Worm (Caenorhabditis elegans) whole organism, late embryonic: Measurements from ENCODE around the gene C56C10.9.

Experiments
- Y22D7AL.16 ChIP-seq: sonication (generic microtip); optimal IDR thresholded peaks from 2 replicates; lab custom pipeline; 2016; ENCODE audit warnings: missing genetic modification characterization, missing compliant biosample characterization
- ceh-14 ChIP-seq: sonication (generic microtip); optimal IDR thresholded peaks from 2 replicates; lab custom pipeline; 2016; ENCODE audit warnings: missing genotype, missing genetic modification characterization, missing compliant biosample characterization
- ceh-19 ChIP-seq: fragments of 200-800 bp; sonication (Bioruptor generic); optimal IDR thresholded peaks from 2 replicates; lab custom pipeline; 2018; ENCODE audit warnings: mild to moderate bottlenecking, missing genetic modification characterization, missing compliant biosample characterization
- ceh-2 ChIP-seq: sonication (generic microtip); optimal IDR thresholded peaks from 2 replicates; lab custom pipeline; 2016; ENCODE audit warnings: missing genotype, missing genetic modification characterization, missing compliant biosample characterization
- ceh-24 ChIP-seq: sonication (generic microtip); optimal IDR thresholded peaks from 2 replicates; lab custom pipeline; 2016; ENCODE audit warnings: mild to moderate bottlenecking, missing genetic modification characterization, missing compliant biosample characterization
- ceh-31 ChIP-seq: sonication (generic microtip); optimal IDR thresholded peaks from 2 replicates; lab custom pipeline; 2016; ENCODE audit warnings: missing genetic modification characterization, missing compliant biosample characterization
- ceh-48 ChIP-seq: sonication (generic microtip); optimal IDR thresholded peaks from 2 replicates; lab custom pipeline; 2016; ENCODE audit warnings: missing genetic modification characterization, inconsistent platforms, missing compliant biosample characterization
- ceh-9 ChIP-seq: sonication (generic microtip); optimal IDR thresholded peaks from 2 replicates; lab custom pipeline; 2016; ENCODE audit warnings: mild to moderate bottlenecking, missing genetic modification characterization, inconsistent platforms, missing compliant biosample characterization
- elt-2 ChIP-seq: sonication (generic microtip); optimal IDR thresholded peaks from 2 replicates; lab custom pipeline; 2016; ENCODE audit warnings: missing genetic modification reagents, missing genetic modification characterization, missing compliant biosample characterization
- elt-4 ChIP-seq: sonication (generic microtip); optimal IDR thresholded peaks from 2 replicates; lab custom pipeline; 2016; ENCODE audit warnings: missing genetic modification characterization, missing compliant biosample characterization
- eyg-1 ChIP-seq: sonication (generic microtip); optimal IDR thresholded peaks from 2 replicates; lab custom pipeline; 2016; ENCODE audit warnings: missing genotype, missing genetic modification characterization, missing compliant biosample characterization
- fax-1 ChIP-seq: sonication (generic microtip); optimal IDR thresholded peaks from 2 replicates; lab custom pipeline; 2016; ENCODE audit warnings: missing genotype, missing genetic modification characterization, missing compliant biosample characterization
- hlh-13 ChIP-seq: fragments of 200-800 bp; sonication (Bioruptor generic); optimal IDR thresholded peaks from 2 replicates; lab custom pipeline; 2018; ENCODE audit warnings: mild to moderate bottlenecking, missing genetic modification characterization, missing compliant biosample characterization
- hlh-15 ChIP-seq: sonication (generic microtip); optimal IDR thresholded peaks from 2 replicates; lab custom pipeline; 2016; ENCODE audit warnings: missing genetic modification characterization, missing compliant biosample characterization
- hlh-30 ChIP-seq: sonication (generic microtip); optimal IDR thresholded peaks from 2 replicates; lab custom pipeline; 2017; ENCODE audit warnings: antibody characterized with exemption, missing genetic modification characterization, missing compliant biosample characterization; ENCODE audit not compliant: insufficient read depth
- nfya-1 ChIP-seq: sonication (generic microtip); optimal IDR thresholded peaks from 2 replicates; lab custom pipeline; 2017; ENCODE audit warnings: missing genetic modification characterization, mild to moderate bottlenecking, missing compliant biosample characterization, antibody characterized with exemption, moderate library complexity
- nhr-232 ChIP-seq: sonication (generic microtip); optimal IDR thresholded peaks from 2 replicates; lab custom pipeline; 2016; ENCODE audit warnings: missing genetic modification characterization, missing compliant biosample characterization
- npax-4 ChIP-seq: sonication (generic microtip); optimal IDR thresholded peaks from 2 replicates; lab custom pipeline; 2016; ENCODE audit warnings: missing genetic modification characterization, missing compliant biosample characterization
- odd-2 ChIP-seq: sonication (generic microtip); optimal IDR thresholded peaks from 2 replicates; lab custom pipeline; 2017; ENCODE audit warnings: antibody characterized with exemption, mild to moderate bottlenecking, missing genetic modification characterization, missing compliant biosample characterization
- pag-3 ChIP-seq: sonication (generic microtip); optimal IDR thresholded peaks from 2 replicates; lab custom pipeline; 2016; ENCODE audit warnings: missing compliant biosample characterization, missing genetic modification characterization, borderline replicate concordance
- pat-9 ChIP-seq: fragments of 200-800 bp; sonication (Bioruptor generic); optimal IDR thresholded peaks from 2 replicates; lab custom pipeline; 2018; ENCODE audit warnings: mild to moderate bottlenecking, missing genetic modification characterization, moderate library complexity, missing compliant biosample characterization
- pax-1 ChIP-seq: fragments of 150-350 bp; optimal IDR thresholded peaks from 2 replicates; lab custom pipeline; 2014; ENCODE audit warnings: missing biosample characterization, missing genetic modification characterization
- pha-4 ChIP-seq: fragments of 150-350 bp; optimal IDR thresholded peaks from 2 replicates; lab custom pipeline; 2018; ENCODE audit warnings: missing biosample characterization, missing genetic modification reagents, missing genetic modification characterization
- pqm-1 ChIP-seq: sonication (generic microtip); optimal IDR thresholded peaks from 2 replicates; lab custom pipeline; 2016; ENCODE audit warnings: missing genetic modification characterization, missing compliant biosample characterization
- pros-1 ChIP-seq: fragments of 150-350 bp; optimal IDR thresholded peaks from 2 replicates; lab custom pipeline; 2014; ENCODE audit warnings: missing biosample characterization, missing genetic modification reagents, missing genetic modification characterization
- ref-2 ChIP-seq: sonication (generic microtip); optimal IDR thresholded peaks from 2 replicates; lab custom pipeline; 2016; ENCODE audit warnings: missing genetic modification characterization, missing compliant biosample characterization
- tbx-2 ChIP-seq: sonication (generic microtip); optimal IDR thresholded peaks from 2 replicates; lab custom pipeline; 2016; ENCODE audit warnings: missing genetic modification characterization, missing compliant biosample characterization
- tbx-7 ChIP-seq: sonication (generic microtip); optimal IDR thresholded peaks from 2 replicates; lab custom pipeline; 2016; ENCODE audit warnings: missing genotype, missing genetic modification characterization, missing compliant biosample characterization
- ttx-3 ChIP-seq: sonication (generic microtip); optimal IDR thresholded peaks from 2 replicates; lab custom pipeline; 2016; ENCODE audit warnings: missing genetic modification reagents, missing genetic modification characterization, missing compliant biosample characterization
- unc-3 ChIP-seq, 2 experiments: fragments of 200-800 bp in 1 of 2; sonication (Bioruptor generic) in 1 of 2; sonication (generic microtip) in 1 of 2; conservative IDR thresholded peaks in 1 of 2; optimal IDR thresholded peaks in 1 of 2; 2 replicates each; pipeline versions ENCODE4 v1.3.6 to Lab custom; 2016 to 2022; ENCODE audit warnings: missing compliant biosample characterization in 2 of 2, missing genetic modification characterization in 2 of 2, missing genetic modification reagents in 1 of 2
- unc-55 ChIP-seq: sonication (generic microtip); optimal IDR thresholded peaks from 2 replicates; lab custom pipeline; 2017; ENCODE audit warnings: missing biosample characterization, missing genetic modification reagents, missing genetic modification characterization
- unc-86 ChIP-seq: sonication (generic microtip); optimal IDR thresholded peaks from 2 replicates; lab custom pipeline; 2016; ENCODE audit warnings: missing genetic modification characterization, missing compliant biosample characterization
- ztf-16 ChIP-seq: sonication (generic microtip); optimal IDR thresholded peaks from 2 replicates; lab custom pipeline; 2017; ENCODE audit warnings: missing genetic modification characterization, missing compliant biosample characterization

C56C10.9 gene

DNA sequence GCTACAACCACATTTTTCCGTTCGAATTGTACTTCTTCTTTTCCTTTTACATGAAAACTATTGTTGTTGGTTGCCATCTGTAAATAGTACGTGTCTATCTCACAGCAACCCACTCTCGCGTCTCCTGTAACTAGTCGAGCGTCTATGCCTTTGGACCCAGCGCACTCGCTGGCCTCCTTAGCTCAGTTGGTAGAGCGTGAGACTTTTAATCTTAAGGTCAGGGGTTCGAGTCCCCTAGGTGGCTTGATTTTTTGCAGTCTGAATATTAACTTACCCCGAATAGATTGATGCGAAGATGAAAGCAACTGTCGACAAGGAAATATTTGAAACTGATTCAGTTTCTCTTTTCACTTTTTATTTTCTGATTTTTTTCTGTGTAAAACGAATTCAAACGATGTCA lies 27.1 kb downstream of the C56C10.9 start, which contains the start of gene mpz-3 (continued):
- TF ChIP-seq hlh-13 (GFP tag; lab: Kevin White, UChicago) (no peak), Y22D7AL.16 (tag; lab: Kevin White, UChicago) (peak; percentile 32), ceh-31 (tag; lab: Kevin White, UChicago) (peak; percentile 23), ceh-19 (peak; percentile 36), elt-4 (tag; lab: Kevin White, UChicago) (no peak), tbx-2 (peak; percentile 39), ttx-3 (tag; lab: Kevin White, UChicago) (peak; percentile 55), fax-1 (peak; percentile 23), unc-3 (GFP tag; conservative IDR thresholded peaks at IDR 0.05; lab: Robert Waterston, UW) (peak; percentile 60; the same call in 1 of the 2 replicates), unc-3 (tag; optimal IDR thresholded peaks at IDR 0.05; lab: Kevin White, UChicago) (peak; percentile 5), elt-2 (tag; lab: Kevin White, UChicago) (peak; percentile 49)
- TF ChIP-seq, all 69 proteins: peak for 24

DNA sequence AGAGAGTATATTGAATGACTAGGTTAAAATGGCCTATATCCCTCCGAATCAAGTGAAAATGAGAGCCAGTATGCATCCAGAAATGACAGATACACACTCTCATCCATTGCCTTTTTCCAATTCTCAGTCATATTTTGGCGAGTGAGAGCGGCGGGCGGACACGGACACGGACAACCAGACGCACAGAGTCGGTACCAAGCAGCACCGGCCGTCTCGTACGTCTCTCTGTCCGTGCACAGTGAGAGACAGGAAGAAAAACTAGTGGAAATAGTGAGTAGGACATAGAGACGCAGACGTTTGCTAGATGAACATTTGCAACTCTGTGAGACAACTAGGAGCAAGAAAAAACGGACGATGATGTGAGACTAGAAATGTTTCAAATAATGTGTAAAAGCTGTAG lies 28.9 kb downstream of the C56C10.9 start:
- TF ChIP-seq ref-2 = peak; percentile 27
- peak; percentile 8 for TF ChIP-seq ceh-14 (tag; lab: Kevin White, UChicago)
- TF ChIP-seq odd-2 (tag; lab: Kevin White, UChicago) = no peak
- TF ChIP-seq unc-86 (tag; lab: Kevin White, UChicago) = no peak
- peak; percentile 25 for TF ChIP-seq tbx-2
- TF ChIP-seq ceh-2 (tag; lab: Kevin White, UChicago) = no peak
- no peak for TF ChIP-seq ceh-48
- TF ChIP-seq unc-55 (GFP tag; lab: Kevin White, UChicago) = peak; percentile 55

DNA sequence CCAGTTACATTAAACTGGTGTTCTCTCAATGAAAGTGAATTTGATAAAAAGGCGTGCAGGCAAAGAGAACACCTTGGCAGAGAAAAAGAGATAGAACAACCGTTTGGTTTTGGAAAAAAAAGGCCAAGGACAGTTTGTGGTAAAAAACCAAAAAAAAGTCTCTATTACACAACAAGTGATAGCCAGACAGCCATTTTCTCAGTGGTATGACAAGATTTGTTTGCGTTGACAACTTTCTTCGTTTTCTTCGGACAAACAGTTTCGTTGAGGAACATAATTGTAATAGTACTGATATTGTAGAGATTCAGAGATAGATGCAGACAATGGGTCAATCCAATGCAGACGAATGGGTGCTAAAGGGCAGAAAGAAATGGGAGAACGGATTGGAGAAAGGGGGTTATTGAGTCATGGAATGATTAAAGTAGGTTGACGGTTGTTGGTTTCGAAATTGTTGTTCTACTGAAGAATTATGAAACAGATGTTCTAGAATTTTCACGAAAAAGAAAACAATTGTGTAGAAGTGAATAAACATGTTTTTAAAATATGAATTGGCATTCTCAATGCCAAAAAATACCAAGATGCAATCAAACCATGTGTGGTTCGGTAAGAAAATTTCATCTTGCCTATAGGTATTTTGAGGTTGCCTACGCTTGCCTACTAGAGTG lies 29.8 kb downstream of the C56C10.9 start:
- no peak for TF ChIP-seq pros-1 (tag; lab: Kevin White, UChicago)
- no peak for TF ChIP-seq nhr-232 (tag; lab: Kevin White, UChicago)
- TF ChIP-seq hlh-30 (tag; lab: Kevin White, UChicago) = no peak
- no peak for TF ChIP-seq ztf-16 (tag; lab: Kevin White, UChicago)
- TF ChIP-seq ceh-19 = no peak
- no peak for TF ChIP-seq pat-9 (tag; lab: Kevin White, UChicago)
- TF ChIP-seq hlh-15 = no peak
- no peak for TF ChIP-seq ceh-24
- TF ChIP-seq Y22D7AL.16 (tag; lab: Kevin White, UChicago) = no peak
- no peak for TF ChIP-seq pqm-1
- TF ChIP-seq odd-2 (tag; lab: Kevin White, UChicago) = no peak
- no peak for TF ChIP-seq ttx-3 (tag; lab: Kevin White, UChicago)
- no peak for TF ChIP-seq pag-3
- TF ChIP-seq, all 69 proteins: peak for 0

ce11 chrII:6561300-6561699 lies 30.9 kb downstream of the C56C10.9 start, which contains the start of gene F18C5.10:
TSS of gene F18C5.10 (minus strand) at chrII:6561444.
- TF ChIP-seq nhr-232 (tag; lab: Kevin White, UChicago) (no peak), unc-3 (GFP tag; conservative IDR thresholded peaks at IDR 0.05; lab: Robert Waterston, UW) (no peak), unc-3 (tag; optimal IDR thresholded peaks at IDR 0.05; lab: Kevin White, UChicago) (no peak), ceh-31 (tag; lab: Kevin White, UChicago) (no peak)
- TF ChIP-seq, all 69 proteins: peak for 0

DNA sequence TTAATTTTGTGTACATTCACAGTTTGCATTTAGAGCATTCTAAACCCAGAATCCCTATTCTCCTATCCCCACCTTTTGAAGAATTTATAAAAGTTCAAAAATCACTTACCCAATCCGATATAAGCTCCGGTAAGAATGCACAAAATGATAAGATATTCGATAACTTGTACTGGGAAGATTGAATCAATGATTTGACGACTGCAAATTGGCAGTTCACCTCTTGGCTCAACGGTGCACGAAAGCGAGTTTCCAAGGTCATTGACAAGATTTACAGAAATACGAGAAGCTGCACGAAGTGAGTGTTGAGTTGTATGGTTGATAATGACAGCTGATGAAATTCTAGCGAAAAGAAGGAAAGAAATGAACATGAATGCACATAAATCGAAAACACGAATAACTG lies 31.9 kb downstream of the C56C10.9 start:
- TF ChIP-seq pros-1 (tag; lab: Kevin White, UChicago) (no peak), Y22D7AL.16 (tag; lab: Kevin White, UChicago) (no peak), ceh-9 (no peak), pha-4 (no peak), tbx-7 (tag; lab: Kevin White, UChicago) (no peak), ref-2 (no peak), ceh-14 (tag; lab: Kevin White, UChicago) (no peak), ceh-2 (tag; lab: Kevin White, UChicago) (no peak), nhr-232 (tag; lab: Kevin White, UChicago) (no peak), eyg-1 (tag; lab: Kevin White, UChicago) (no peak), pax-1 (tag; lab: Kevin White, UChicago) (no peak), npax-4 (no peak), nfya-1 (no peak), ceh-48 (no peak)
